Worm (Caenorhabditis elegans) whole organism, L1 larva: Measurements from ENCODE around the gene K08E4.2.

ENCODE experiments used
- C16A3.4 ChIP-seq: fragments of 150-350 bp; optimal IDR thresholded peaks from 2 replicates; lab custom pipeline; 2014; ENCODE audit warnings: missing biosample characterization, missing genetic modification characterization
- C34B4.2 ChIP-seq: sonication (generic microtip); optimal IDR thresholded peaks from 2 replicates; lab custom pipeline; 2017; ENCODE audit warnings: mild to moderate bottlenecking, missing genetic modification characterization, missing compliant biosample characterization
- Y116A8C.19 ChIP-seq: sonication (generic microtip); optimal IDR thresholded peaks from 2 replicates; lab custom pipeline; 2016; ENCODE audit warnings: missing compliant biosample characterization, missing genetic modification characterization, borderline replicate concordance
- aha-1 ChIP-seq: fragments of 150-350 bp; optimal IDR thresholded peaks from 2 replicates; lab custom pipeline; 2014; ENCODE audit warnings: missing biosample characterization, missing genetic modification characterization
- alr-1 ChIP-seq: fragments of 200-800 bp; sonication (Bioruptor generic); optimal IDR thresholded peaks from 2 replicates; lab custom pipeline; 2018; ENCODE audit warnings: borderline replicate concordance, mild to moderate bottlenecking, missing genetic modification characterization, missing compliant biosample characterization
- aly-2 ChIP-seq: fragments of 150-350 bp; optimal IDR thresholded peaks from 2 replicates; lab custom pipeline; 2014; ENCODE audit warnings: missing biosample characterization, missing genetic modification characterization
- ama-1 ChIP-seq: fragments of 150-350 bp; optimal IDR thresholded peaks from 2 replicates; lab custom pipeline; 2014
- blmp-1 ChIP-seq: fragments of 150-350 bp; optimal IDR thresholded peaks from 2 replicates; lab custom pipeline; 2014; ENCODE audit warnings: missing biosample characterization, missing genetic modification characterization
- ceh-8 ChIP-seq: fragments of 200-800 bp; sonication (Bioruptor generic); optimal IDR thresholded peaks from 2 replicates; lab custom pipeline; 2018; ENCODE audit warnings: mild to moderate bottlenecking, missing genetic modification characterization, moderate library complexity, missing compliant biosample characterization
- ceh-82 ChIP-seq, 3 experiments: fragments of 150-350 bp in 1 of 3; sonication (generic microtip) in 2 of 3; optimal IDR thresholded peaks; 2 replicates each; lab custom pipeline; 2014 to 2017; ENCODE audit warnings: missing biosample characterization in 3 of 3, missing genetic modification characterization in 3 of 3
- ceh-90 ChIP-seq: sonication (generic microtip); optimal IDR thresholded peaks from 2 replicates; lab custom pipeline; 2016; ENCODE audit warnings: missing genetic modification characterization, missing compliant biosample characterization
- ces-1 ChIP-seq: fragments of 150-350 bp; optimal IDR thresholded peaks from 2 replicates; lab custom pipeline; 2014; ENCODE audit warnings: missing biosample characterization, missing genetic modification reagents, missing genetic modification characterization
- dpl-1 ChIP-seq, 3 experiments: fragments of 150-350 bp in 2 of 3; sonication (generic microtip) in 1 of 3; optimal IDR thresholded peaks; 2 replicates each; lab custom pipeline; 2014 to 2017; ENCODE audit warnings: missing biosample characterization in 3 of 3, missing genetic modification characterization in 3 of 3, missing genetic modification reagents in 3 of 3
- dsc-1 ChIP-seq: sonication (generic microtip); optimal IDR thresholded peaks from 2 replicates; lab custom pipeline; 2016; ENCODE audit warnings: mild to moderate bottlenecking, missing genetic modification characterization, missing compliant biosample characterization
- egl-13 ChIP-seq: sonication (generic microtip); optimal IDR thresholded peaks from 2 replicates; lab custom pipeline; 2016; ENCODE audit warnings: missing genotype, missing genetic modification reagents, missing genetic modification characterization, missing compliant biosample characterization
- egl-27 ChIP-seq, 2 experiments: fragments of 150-350 bp in 1 of 2; sonication (generic microtip); optimal IDR thresholded peaks; 3 replicates each; lab custom pipeline; 2017 to 2018; ENCODE audit warnings: missing biosample characterization in 2 of 2, missing genetic modification characterization in 2 of 2, missing genetic modification reagents in 2 of 2
- elt-2 ChIP-seq: sonication (generic microtip); optimal IDR thresholded peaks from 2 replicates; lab custom pipeline; 2016; ENCODE audit warnings: missing genetic modification characterization, mild to moderate bottlenecking, inconsistent platforms, missing compliant biosample characterization, missing genetic modification reagents
- elt-3 ChIP-seq, 6 experiments: fragments of 150-350 bp in 1 of 6; sonication (generic microtip); optimal IDR thresholded peaks; 2 replicates each; lab custom pipeline; 2017 to 2018; ENCODE audit warnings: missing biosample characterization in 6 of 6, missing genetic modification characterization in 6 of 6, inconsistent platforms in 1 of 6
- ets-5 ChIP-seq: fragments of 200-800 bp; sonication (Bioruptor generic); IDR thresholded peaks from 2 replicates; pipeline ENCODE4 v1.3.6; 2022; ENCODE audit warnings: missing genetic modification characterization, missing compliant biosample characterization
- fkh-4 ChIP-seq: sonication (generic microtip); optimal IDR thresholded peaks from 2 replicates; lab custom pipeline; 2016; ENCODE audit warnings: missing compliant biosample characterization, missing genetic modification characterization, borderline replicate concordance
- fkh-8 ChIP-seq: sonication (generic microtip); optimal IDR thresholded peaks from 2 replicates; lab custom pipeline; 2016; ENCODE audit warnings: mild to moderate bottlenecking, missing genetic modification characterization, missing compliant biosample characterization
- fos-1 ChIP-seq: fragments of 150-350 bp; optimal IDR thresholded peaks from 2 replicates; lab custom pipeline; 2014; ENCODE audit warnings: missing biosample characterization, missing genetic modification characterization
- grh-1 ChIP-seq: fragments of 200-800 bp; sonication (Bioruptor generic); IDR thresholded peaks from 2 replicates; pipeline ENCODE4 v1.3.6; 2022; ENCODE audit warnings: missing genetic modification reagents, missing genetic modification characterization, missing compliant biosample characterization
- hlh-4 ChIP-seq: sonication (generic microtip); optimal IDR thresholded peaks from 2 replicates; lab custom pipeline; 2016; ENCODE audit warnings: mild to moderate bottlenecking, missing genetic modification characterization, missing compliant biosample characterization
- hpl-2 ChIP-seq: fragments of 150-350 bp; optimal IDR thresholded peaks from 2 replicates; lab custom pipeline; 2014; ENCODE audit warnings: missing biosample characterization, missing genetic modification reagents, missing genetic modification characterization
- lin-13 ChIP-seq: fragments of 150-350 bp; optimal IDR thresholded peaks from 2 replicates; lab custom pipeline; 2014; ENCODE audit warnings: missing biosample characterization, missing genetic modification reagents, missing genetic modification characterization
- lin-39 ChIP-seq: fragments of 150-350 bp; optimal IDR thresholded peaks from 2 replicates; lab custom pipeline; 2014; ENCODE audit warnings: missing biosample characterization, missing genetic modification reagents, missing genetic modification characterization
- lsy-2 ChIP-seq, 2 experiments: fragments of 150-350 bp; optimal IDR thresholded peaks; 2 replicates each; lab custom pipeline; 2014; ENCODE audit warnings: missing biosample characterization in 2 of 2, missing genetic modification characterization in 2 of 2
- mab-9 ChIP-seq: fragments of 200-800 bp; sonication (Bioruptor generic); IDR thresholded peaks from 2 replicates; pipeline ENCODE4 v1.3.6; 2022; ENCODE audit warnings: missing genetic modification reagents, missing genetic modification characterization, missing compliant biosample characterization
- mdl-1 ChIP-seq, 2 experiments: fragments of 150-350 bp; optimal IDR thresholded peaks; 2 replicates each; lab custom pipeline; 2014 to 2017; ENCODE audit warnings: missing biosample characterization in 2 of 2, missing genetic modification characterization in 2 of 2, inconsistent platforms in 1 of 2
- mef-2 ChIP-seq: fragments of 150-350 bp; optimal IDR thresholded peaks from 2 replicates; lab custom pipeline; 2014; ENCODE audit warnings: missing biosample characterization, missing genetic modification characterization
- nhr-11 ChIP-seq: fragments of 150-350 bp; optimal IDR thresholded peaks from 2 replicates; lab custom pipeline; 2014; ENCODE audit warnings: missing biosample characterization, missing genetic modification characterization
- nhr-19 ChIP-seq: fragments of 200-800 bp; sonication (Bioruptor generic); conservative IDR thresholded peaks from 2 replicates; pipeline ENCODE4 v1.3.6; 2022; ENCODE audit warnings: missing genetic modification characterization, missing compliant biosample characterization
- nhr-20 ChIP-seq: sonication (generic microtip); optimal IDR thresholded peaks from 2 replicates; lab custom pipeline; 2016; ENCODE audit warnings: mild to moderate bottlenecking, missing genetic modification characterization, missing compliant biosample characterization
- nhr-237 ChIP-seq: fragments of 150-350 bp; optimal IDR thresholded peaks from 2 replicates; lab custom pipeline; 2014; ENCODE audit warnings: missing biosample characterization, missing genetic modification characterization
- nhr-28 ChIP-seq: fragments of 150-350 bp; optimal IDR thresholded peaks from 2 replicates; lab custom pipeline; 2014; ENCODE audit warnings: missing biosample characterization, missing genetic modification characterization
- nhr-71 ChIP-seq: sonication (generic microtip); optimal IDR thresholded peaks from 2 replicates; lab custom pipeline; 2016; ENCODE audit warnings: mild to moderate bottlenecking, missing genetic modification characterization, moderate library complexity, missing compliant biosample characterization
- nhr-76 ChIP-seq: sonication (generic microtip); optimal IDR thresholded peaks from 2 replicates; lab custom pipeline; 2017; ENCODE audit warnings: missing biosample characterization, missing genetic modification characterization
- nhr-77 ChIP-seq: fragments of 150-350 bp; optimal IDR thresholded peaks from 2 replicates; lab custom pipeline; 2014; ENCODE audit warnings: missing biosample characterization, missing genetic modification characterization
- nhr-84 ChIP-seq: sonication (generic microtip); optimal IDR thresholded peaks from 2 replicates; lab custom pipeline; 2017; ENCODE audit warnings: missing biosample characterization, missing genetic modification characterization
- nhr-90 ChIP-seq: sonication (generic microtip); optimal IDR thresholded peaks from 2 replicates; lab custom pipeline; 2016; ENCODE audit warnings: mild to moderate bottlenecking, missing genetic modification characterization, missing compliant biosample characterization; ENCODE audit not compliant: poor library complexity
- pag-3 ChIP-seq: sonication (generic microtip); optimal IDR thresholded peaks from 2 replicates; lab custom pipeline; 2017; ENCODE audit warnings: missing genetic modification characterization, mild to moderate bottlenecking, missing compliant biosample characterization, antibody characterized with exemption, borderline replicate concordance; ENCODE audit not compliant: insufficient read depth
- pax-3 ChIP-seq: fragments of 200-800 bp; sonication (Bioruptor generic); optimal IDR thresholded peaks from 2 replicates; lab custom pipeline; 2018; ENCODE audit warnings: mild to moderate bottlenecking, missing genetic modification characterization, moderate library complexity, missing compliant biosample characterization
- pqm-1 ChIP-seq: sonication (generic microtip); optimal IDR thresholded peaks from 3 replicates; lab custom pipeline; 2017; ENCODE audit warnings: missing biosample characterization, missing genetic modification characterization
- snpc-4 ChIP-seq: fragments of 150-350 bp; optimal IDR thresholded peaks from 2 replicates; lab custom pipeline; 2014; ENCODE audit warnings: missing biosample characterization, missing genetic modification characterization
- snu-23 ChIP-seq: sonication (generic microtip); optimal IDR thresholded peaks from 2 replicates; lab custom pipeline; 2016; ENCODE audit warnings: missing genetic modification characterization, missing compliant biosample characterization
- sup-37 ChIP-seq: fragments of 200-800 bp; sonication (Bioruptor generic); optimal IDR thresholded peaks from 2 replicates; lab custom pipeline; 2018; ENCODE audit warnings: mild to moderate bottlenecking, missing genetic modification characterization, missing compliant biosample characterization
- tbx-2 ChIP-seq: sonication (generic microtip); optimal IDR thresholded peaks from 2 replicates; lab custom pipeline; 2016; ENCODE audit warnings: missing genetic modification characterization, missing compliant biosample characterization
- tlp-1 ChIP-seq: fragments of 150-350 bp; optimal IDR thresholded peaks from 2 replicates; lab custom pipeline; 2014; ENCODE audit warnings: missing biosample characterization, missing genetic modification characterization
- unc-130 ChIP-seq: fragments of 150-350 bp; optimal IDR thresholded peaks from 2 replicates; lab custom pipeline; 2017; ENCODE audit warnings: missing biosample characterization, missing genetic modification characterization, inconsistent platforms
- vab-15 ChIP-seq: sonication (generic microtip); optimal IDR thresholded peaks from 2 replicates; lab custom pipeline; 2017; ENCODE audit warnings: missing genotype, mild to moderate bottlenecking, missing genetic modification characterization, missing compliant biosample characterization
- zag-1 ChIP-seq: fragments of 150-350 bp; optimal IDR thresholded peaks from 2 replicates; lab custom pipeline; 2014; ENCODE audit warnings: missing biosample characterization, missing genetic modification characterization
- ztf-4 ChIP-seq: fragments of 150-350 bp; optimal IDR thresholded peaks from 2 replicates; lab custom pipeline; 2014; ENCODE audit warnings: missing biosample characterization, missing genetic modification characterization

Gene K08E4.2

ce11 chrIV:12086498-12086897, 30.0 kb upstream of the K08E4.2 start (continued):
- TF ChIP-seq C16A3.4 (tag; lab: Kevin White, UChicago), result peak; percentile 73
- no peak for TF ChIP-seq hlh-4 (tag; lab: Kevin White, UChicago)
- TF ChIP-seq pag-3 (tag; lab: Kevin White, UChicago), result no peak
- TF ChIP-seq mef-2 (tag; lab: Kevin White, UChicago), result no peak
- no peak for TF ChIP-seq vab-15 (tag; lab: Kevin White, UChicago)
- peak; percentile 65 for TF ChIP-seq dsc-1 (tag; lab: Kevin White, UChicago)
- no peak for TF ChIP-seq ets-5 (GFP tag; lab: Robert Waterston, UW)
- TF ChIP-seq egl-13 (tag; lab: Kevin White, UChicago), result no peak
- no peak for TF ChIP-seq aly-2 (tag; lab: Kevin White, UChicago)
- no peak for TF ChIP-seq fkh-4
- TF ChIP-seq unc-130 (tag; lab: Kevin White, UChicago), result peak; percentile 42
- peak; percentile 62 for TF ChIP-seq ztf-4
- TF ChIP-seq pqm-1 (tag; lab: Kevin White, UChicago), result no peak
- TF ChIP-seq nhr-76 (tag; lab: Kevin White, UChicago), result peak; percentile 38
- no peak for TF ChIP-seq pax-3 (tag; lab: Kevin White, UChicago)
- TF ChIP-seq tlp-1 (tag; lab: Kevin White, UChicago), result no peak
- no peak for TF ChIP-seq aha-1 (tag; lab: Kevin White, UChicago)
- 0 out of 2 replicates have a peak, but pooled peaks have one; percentile 21 for TF ChIP-seq grh-1 (GFP tag; lab: Robert Waterston, UW)
- peak; percentile 78 for TF ChIP-seq nhr-20 (tag; lab: Kevin White, UChicago)
- TF ChIP-seq sup-37, result no peak
- peak; percentile 77 for TF ChIP-seq nhr-71
- TF ChIP-seq snu-23 (GFP tag; lab: Kevin White, UChicago), result peak; percentile 80
- TF ChIP-seq C34B4.2 (tag; lab: Kevin White, UChicago), result no peak
- TF ChIP-seq mab-9 (GFP tag; lab: Robert Waterston, UW), result no peak
- peak; percentile 36 to 68 (median 57) for TF ChIP-seq ceh-82 (tag; optimal IDR thresholded peaks at IDR 0.05; lab: Kevin White, UChicago)
- peak; percentile 60 for TF ChIP-seq lin-13
- TF ChIP-seq lin-39, result no peak
- TF ChIP-seq ceh-90 (tag; lab: Kevin White, UChicago), result no peak
- TF ChIP-seq nhr-90 (tag; lab: Kevin White, UChicago), result peak; percentile 85
- peak; percentile 56 to 59 for TF ChIP-seq lsy-2 (tag; optimal IDR thresholded peaks at IDR 0.05; lab: Kevin White, UChicago)
- TF ChIP-seq nhr-11 (tag; lab: Kevin White, UChicago), result no peak
- no peak for TF ChIP-seq nhr-237
- TF ChIP-seq nhr-84 (tag; lab: Kevin White, UChicago), result no peak
- TF ChIP-seq ces-1 (GFP tag; lab: Kevin White, UChicago), result no peak
- no peak for TF ChIP-seq alr-1
- TF ChIP-seq snpc-4 (tag; lab: Kevin White, UChicago), result no peak
- TF ChIP-seq egl-27 (tag; optimal IDR thresholded peaks at IDR 0.05; lab: Kevin White, UChicago), result no peak
- no peak for TF ChIP-seq fkh-8 (tag; lab: Kevin White, UChicago)
- TF ChIP-seq nhr-28 (tag; lab: Kevin White, UChicago), result no peak
- TF ChIP-seq zag-1 (tag; lab: Kevin White, UChicago), result no peak
- no peak for TF ChIP-seq fos-1 (tag; lab: Kevin White, UChicago)
- TF ChIP-seq elt-3 (tag; optimal IDR thresholded peaks at IDR 0.05; lab: Kevin White, UChicago), result peak in 4 of 6 experiments; percentile 41 to 59 (median 48)
- no peak for TF ChIP-seq ama-1 (lab: Kevin White, UChicago)
- TF ChIP-seq tbx-2 (tag; lab: Kevin White, UChicago), result peak; percentile 55
- no peak for TF ChIP-seq blmp-1 (tag; lab: Kevin White, UChicago)
- peak; percentile 69 for TF ChIP-seq nhr-19 (GFP tag; lab: Robert Waterston, UW)
- TF ChIP-seq Y116A8C.19 (tag; lab: Kevin White, UChicago), result no peak
- TF ChIP-seq mdl-1 (tag; optimal IDR thresholded peaks at IDR 0.05; lab: Kevin White, UChicago), result peak in 1 of 2 experiments; percentile 65
- peak; percentile 41 to 51 (median 42) for TF ChIP-seq dpl-1 (GFP tag; optimal IDR thresholded peaks at IDR 0.05; lab: Kevin White, UChicago)
- no peak for TF ChIP-seq hpl-2
- TF ChIP-seq nhr-77 (tag; lab: Kevin White, UChicago), result peak; percentile 71
- TF ChIP-seq ceh-8 (GFP tag; lab: Kevin White, UChicago), result peak; percentile 36
- TF ChIP-seq elt-2, result peak; percentile 13
